Worm (Caenorhabditis elegans): ENCODE results near the gene twk-13.

DNA sequence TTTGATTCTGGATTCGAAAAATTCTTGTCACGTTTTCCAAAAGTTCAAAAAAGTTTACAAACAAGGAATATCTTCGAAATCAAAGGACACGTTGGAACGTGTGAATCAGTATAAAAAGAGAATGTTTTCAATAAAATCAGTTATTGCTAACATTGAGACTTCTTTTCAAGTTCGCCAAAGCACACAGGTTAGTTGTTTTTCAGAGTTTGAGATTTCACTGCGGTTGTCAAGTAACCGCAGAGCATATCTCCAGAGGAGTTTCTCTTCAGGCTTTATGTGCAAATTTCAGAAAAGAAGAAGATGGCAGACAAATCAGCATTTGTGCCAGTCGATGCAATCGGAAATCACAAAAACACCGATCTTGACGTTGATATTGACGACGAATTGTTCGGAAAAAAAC is 48.4 kb upstream of the twk-13 start, which contains the start of gene K01D12.15:
- TF ChIP-seq dpl-1 (GFP tag; optimal IDR thresholded peaks at IDR 0.05) (no peak), F55B11.4 (tag; optimal IDR thresholded peaks at IDR 0.05; ENCODE audit: borderline replicate concordance, insufficient read depth) (no peak)
